Worm (Caenorhabditis elegans): Measurements from ENCODE around the gene emb-1.

emb-1 gene

DNA sequence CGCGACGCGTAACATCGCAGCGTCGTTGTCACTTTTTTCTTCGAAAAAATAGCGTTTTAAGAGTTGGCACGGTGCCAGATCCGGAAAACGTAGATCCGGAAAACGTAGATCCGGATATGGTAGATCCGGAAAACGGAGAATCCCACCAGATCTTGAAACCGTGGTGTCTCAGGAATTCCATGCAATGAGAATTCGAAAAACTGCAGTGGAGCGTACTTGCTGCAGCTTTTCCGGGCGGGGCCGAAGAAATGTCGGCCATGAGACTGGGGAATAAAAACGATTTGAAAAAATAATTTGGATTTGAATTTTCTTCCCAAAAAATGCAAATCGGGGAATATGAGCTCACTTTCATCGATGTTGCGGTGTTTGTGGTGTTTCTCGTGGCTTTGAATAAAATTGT is 769 bp upstream of the emb-1 start, which contains the start of gene K10D2.5 (continued):
- TF ChIP-seq unc-120 (tag; optimal IDR thresholded peaks at IDR 0.05; ENCODE audit: poor library complexity, severe bottlenecking) (peak; percentile 32), M03D4.4 (tag; optimal IDR thresholded peaks at IDR 0.05) (peak; percentile 84), ztf-11 (tag; optimal IDR thresholded peaks at IDR 0.05) (peak; percentile 35), pha-4 (tag; optimal IDR thresholded peaks at IDR 0.05) (peak; percentile 53), ces-1 (GFP tag; optimal IDR thresholded peaks at IDR 0.05) (no peak), mab-5 (tag; optimal IDR thresholded peaks at IDR 0.05) (no peak), drap-1 (GFP tag; optimal IDR thresholded peaks at IDR 0.05) (peak; percentile 54), ceh-83 (GFP tag; optimal IDR thresholded peaks at IDR 0.05) (peak; percentile 58), ham-2 (GFP tag; optimal IDR thresholded peaks at IDR 0.05) (peak; percentile 53), bed-3 (GFP tag; optimal IDR thresholded peaks at IDR 0.05) (no peak)

DNA sequence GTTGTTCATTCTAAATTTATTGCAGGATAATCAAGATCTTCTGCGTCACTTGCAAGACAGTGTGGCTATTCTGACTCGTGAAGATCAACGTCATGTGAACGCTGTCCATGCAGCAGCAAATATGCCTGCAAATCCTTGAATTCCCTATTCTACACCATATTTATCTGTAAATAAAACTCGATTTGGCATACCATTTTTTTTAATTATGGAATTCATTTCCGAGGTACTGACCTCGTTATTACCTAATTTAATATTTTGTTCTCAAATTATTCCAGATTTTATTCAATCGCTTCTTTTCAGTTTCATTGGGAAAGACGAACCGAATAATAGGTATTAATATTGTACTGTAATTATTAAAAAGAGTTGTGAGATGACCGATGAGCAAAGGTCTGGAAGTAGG is 383 bp downstream of the emb-1 start, which contains the start of gene cid-1:
TSS of gene cid-1 (plus strand) at position 301 of the 400 bp plus-strand sequence.
- no peak for TF ChIP-seq nhr-2 (tag; optimal IDR thresholded peaks at IDR 0.05)
- TF ChIP-seq drap-1 (GFP tag; optimal IDR thresholded peaks at IDR 0.05), result no peak
- TF ChIP-seq mls-2 (tag; optimal IDR thresholded peaks at IDR 0.05), result no peak
- no peak for TF ChIP-seq unc-39 (tag; optimal IDR thresholded peaks at IDR 0.05)
- TF ChIP-seq sem-2 (GFP tag; optimal IDR thresholded peaks at IDR 0.05), result no peak
- TF ChIP-seq nhr-12 (tag; optimal IDR thresholded peaks at IDR 0.05), result no peak
- no peak for TF ChIP-seq ceh-83 (GFP tag; optimal IDR thresholded peaks at IDR 0.05)
- no peak for TF ChIP-seq elt-3 (tag; optimal IDR thresholded peaks at IDR 0.05)
- no peak for TF ChIP-seq mab-5 (tag; optimal IDR thresholded peaks at IDR 0.05)
- no peak for TF ChIP-seq unc-120 (tag; optimal IDR thresholded peaks at IDR 0.05; ENCODE audit: poor library complexity, severe bottlenecking)
- no peak for TF ChIP-seq sptf-1 (tag; optimal IDR thresholded peaks at IDR 0.05)
- TF ChIP-seq nhr-237 (tag; optimal IDR thresholded peaks at IDR 0.05), result no peak
- no peak for TF ChIP-seq ces-1 (GFP tag; optimal IDR thresholded peaks at IDR 0.05)
- no peak for TF ChIP-seq flh-1 (GFP tag; optimal IDR thresholded peaks at IDR 0.05)
- TF ChIP-seq lin-32 (GFP tag; optimal IDR thresholded peaks at IDR 0.05), result no peak
- no peak for TF ChIP-seq mep-1 (tag; optimal IDR thresholded peaks at IDR 0.05)
- TF ChIP-seq snpc-4 (tag; optimal IDR thresholded peaks at IDR 0.05), result no peak
- no peak for TF ChIP-seq ztf-11 (tag; optimal IDR thresholded peaks at IDR 0.05)
- no peak for TF ChIP-seq lsy-2 (tag; optimal IDR thresholded peaks at IDR 0.05)
- no peak for TF ChIP-seq blmp-1 (tag; optimal IDR thresholded peaks at IDR 0.05)

DNA sequence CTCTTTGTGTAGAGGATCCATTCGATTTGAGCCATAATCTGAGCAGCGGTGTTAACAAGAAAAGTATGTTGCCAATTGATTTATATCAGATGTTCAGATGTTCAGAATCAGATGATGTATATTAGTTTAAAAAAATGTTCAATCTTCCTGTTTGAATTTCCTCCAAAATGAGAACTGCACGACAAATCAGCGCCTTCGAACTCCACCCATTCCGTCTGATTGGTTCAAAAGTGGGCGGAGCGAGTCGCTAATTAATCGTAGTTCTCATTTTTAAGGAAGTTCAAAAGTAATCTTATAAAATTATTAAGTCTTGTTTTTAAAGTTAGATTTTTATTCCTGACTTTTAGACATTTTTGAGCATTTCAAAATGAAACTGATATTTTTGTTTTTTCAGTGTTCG is 5.9 kb downstream of the emb-1 start:
- TF ChIP-seq bed-3 (GFP tag; optimal IDR thresholded peaks at IDR 0.05), result no peak
- no peak for TF ChIP-seq mep-1 (tag; optimal IDR thresholded peaks at IDR 0.05)
- no peak for TF ChIP-seq unc-39 (tag; optimal IDR thresholded peaks at IDR 0.05)

DNA sequence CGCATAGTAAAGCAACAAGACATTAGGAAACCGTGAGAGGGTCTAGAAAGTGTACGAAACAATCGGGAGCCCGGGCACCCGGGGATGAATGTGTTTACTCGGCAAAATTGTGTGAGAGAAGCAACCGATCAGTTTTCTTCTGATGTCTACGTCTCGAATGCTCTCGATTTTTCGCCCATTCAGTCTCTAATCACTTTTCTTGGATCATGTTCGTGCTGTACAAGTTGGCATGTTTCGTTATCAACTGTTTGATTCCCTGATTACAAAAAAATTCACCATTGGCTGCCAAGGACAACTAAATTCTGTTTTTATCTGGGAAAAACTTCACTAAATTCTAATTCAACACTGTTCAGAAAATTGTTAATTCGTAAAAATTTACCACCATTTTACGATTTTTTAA is 7.3 kb downstream of the emb-1 start:
- TF ChIP-seq unc-39 (tag; optimal IDR thresholded peaks at IDR 0.05) (no peak), unc-120 (tag; optimal IDR thresholded peaks at IDR 0.05; ENCODE audit: poor library complexity, severe bottlenecking) (peak; percentile 31)

DNA sequence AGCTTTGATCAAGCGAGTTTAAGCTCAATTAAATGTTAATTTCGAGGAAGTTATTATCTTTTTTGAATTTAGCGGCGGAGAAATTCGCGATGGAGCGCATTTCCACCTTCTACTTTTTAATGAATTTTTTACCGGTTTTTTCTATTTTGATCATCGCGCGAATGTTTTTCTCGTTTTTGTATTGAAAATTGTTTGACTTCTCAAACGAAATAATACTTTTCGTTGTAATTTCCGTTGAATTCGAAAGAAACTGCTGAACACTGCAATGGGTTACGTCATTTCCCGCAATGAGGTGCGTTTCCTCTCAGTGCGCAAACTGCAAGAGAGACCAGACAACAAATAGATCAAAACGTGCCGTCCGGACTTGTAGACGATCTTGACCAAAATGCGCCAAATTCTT is 8.0 kb downstream of the emb-1 start:
- TF ChIP-seq zip-8 (tag; optimal IDR thresholded peaks at IDR 0.05) (peak; percentile 42), mep-1 (tag; optimal IDR thresholded peaks at IDR 0.05) (no peak)

DNA sequence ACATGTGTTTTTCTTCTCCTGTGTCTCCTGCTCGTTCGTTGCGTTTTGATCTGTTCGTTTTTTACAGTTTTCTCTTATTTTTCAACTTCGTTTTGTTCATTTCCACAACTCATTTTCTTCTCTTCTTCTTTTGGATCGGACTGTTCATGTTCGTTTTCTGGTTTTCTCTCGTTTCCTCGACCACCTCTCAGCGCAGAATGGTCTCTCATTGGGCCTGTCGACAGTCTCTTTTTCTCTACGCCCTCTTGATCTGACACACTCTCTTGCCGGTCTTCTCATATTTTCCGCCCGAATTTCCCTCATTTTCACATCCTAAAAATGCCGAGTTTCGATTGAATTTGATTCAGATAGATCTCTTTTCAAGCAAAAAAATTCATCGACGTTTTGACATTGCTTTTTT is 8.4 kb downstream of the emb-1 start:
- TF ChIP-seq nhr-76 (tag; optimal IDR thresholded peaks at IDR 0.05) (no peak), unc-62 (GFP tag; optimal IDR thresholded peaks at IDR 0.05) (no peak), hlh-1 (tag; optimal IDR thresholded peaks at IDR 0.05) (no peak), unc-39 (tag; optimal IDR thresholded peaks at IDR 0.05) (no peak), bed-3 (GFP tag; optimal IDR thresholded peaks at IDR 0.05) (no peak), drap-1 (GFP tag; optimal IDR thresholded peaks at IDR 0.05) (no peak), unc-120 (tag; optimal IDR thresholded peaks at IDR 0.05; ENCODE audit: poor library complexity, severe bottlenecking) (no peak), mls-2 (tag; optimal IDR thresholded peaks at IDR 0.05) (no peak), tbx-8 (GFP tag; optimal IDR thresholded peaks at IDR 0.05) (no peak), ceh-43 (GFP tag; optimal IDR thresholded peaks at IDR 0.05) (no peak), flh-1 (GFP tag; optimal IDR thresholded peaks at IDR 0.05) (no peak), ces-1 (GFP tag; optimal IDR thresholded peaks at IDR 0.05) (no peak), nhr-28 (tag; optimal IDR thresholded peaks at IDR 0.05) (no peak), pha-4 (tag; optimal IDR thresholded peaks at IDR 0.05) (no peak)
